Worm (Caenorhabditis elegans) whole organism, young adult: ENCODE measurements around the gene pigk-1.
A peak's percentile ranks its signal among the peaks of the same experiment; 100 is the strongest.

Source experiments
- C17E4.6 ChIP-seq: fragments of 200-800 bp; sonication (Bioruptor generic); IDR thresholded peaks from 2 replicates; pipeline ENCODE4 v1.3.6; 2022; ENCODE audit warnings: missing genetic modification reagents, missing genetic modification characterization, missing compliant biosample characterization
- Y95B8A.8 ChIP-seq: fragments of 200-800 bp; sonication (Bioruptor generic); IDR thresholded peaks from 2 replicates; pipeline ENCODE4 v1.3.6; 2022; ENCODE audit warnings: missing genetic modification reagents, missing genetic modification characterization, missing compliant biosample characterization
- ama-1 ChIP-seq, 3 experiments: fragments of 150-350 bp in 1 of 3; sonication (generic microtip) in 2 of 3; optimal IDR thresholded peaks; 2 replicates each; lab custom pipeline; 2014 to 2018; ENCODE audit warnings: missing biosample characterization in 2 of 3, missing genetic modification characterization in 2 of 3, missing genetic modification reagents in 2 of 3
- attf-5 ChIP-seq: fragments of 200-800 bp; sonication (Bioruptor generic); optimal IDR thresholded peaks from 2 replicates; lab custom pipeline; 2018; ENCODE audit warnings: mild to moderate bottlenecking, missing genetic modification characterization, missing compliant biosample characterization
- ceh-79 ChIP-seq: sonication (generic microtip); optimal IDR thresholded peaks from 2 replicates; lab custom pipeline; 2017; ENCODE audit warnings: mild to moderate bottlenecking, missing genetic modification characterization, missing compliant biosample characterization
- lsl-1 ChIP-seq: fragments of 200-800 bp; sonication (Bioruptor generic); optimal IDR thresholded peaks from 2 replicates; lab custom pipeline; 2018; ENCODE audit warnings: mild to moderate bottlenecking, missing genetic modification characterization, moderate library complexity, missing compliant biosample characterization
- madf-3 ChIP-seq: fragments of 200-800 bp; sonication (Bioruptor generic); IDR thresholded peaks from 2 replicates; pipeline ENCODE4 v1.3.6; 2022; ENCODE audit warnings: missing genetic modification reagents, missing genetic modification characterization, missing compliant biosample characterization
- mxl-1 ChIP-seq: sonication (generic microtip); optimal IDR thresholded peaks from 2 replicates; lab custom pipeline; 2016; ENCODE audit warnings: missing genetic modification characterization, missing compliant biosample characterization
- pbrm-1 ChIP-seq: fragments of 200-800 bp; sonication (Bioruptor generic); IDR thresholded peaks from 2 replicates; pipeline ENCODE4 v1.3.6; 2022; ENCODE audit warnings: missing genetic modification reagents, missing genetic modification characterization, missing compliant biosample characterization
- snpc-1.3 ChIP-seq: sonication (generic microtip); optimal IDR thresholded peaks from 2 replicates; lab custom pipeline; 2017; ENCODE audit warnings: missing genetic modification characterization, mild to moderate bottlenecking, missing compliant biosample characterization, antibody characterized with exemption, moderate library complexity, missing genotype, missing genetic modification reagents; ENCODE audit not compliant: insufficient read depth
- snpc-4 ChIP-seq, 5 experiments: fragments of 150-350 bp in 1 of 5; sonication (generic microtip) in 4 of 5; optimal IDR thresholded peaks; 2 replicates each; lab custom pipeline; 2014 to 2018; ENCODE audit warnings: missing genetic modification characterization in 5 of 5, missing biosample characterization in 3 of 5, antibody characterized with exemption in 2 of 5, mild to moderate bottlenecking in 2 of 5, missing compliant biosample characterization in 2 of 5, missing genotype in 2 of 5, moderate library complexity in 2 of 5, missing genetic modification reagents in 1 of 5
- tbp1 ChIP-seq: fragments of 200-800 bp; sonication (Bioruptor generic); optimal IDR thresholded peaks from 2 replicates; lab custom pipeline; 2018; ENCODE audit warnings: mild to moderate bottlenecking, missing genetic modification characterization, missing compliant biosample characterization
- ztf-3 ChIP-seq: fragments of 200-800 bp; sonication (Bioruptor generic); optimal IDR thresholded peaks from 2 replicates; lab custom pipeline; 2018; ENCODE audit warnings: mild to moderate bottlenecking, missing genetic modification characterization, missing compliant biosample characterization

DNA sequence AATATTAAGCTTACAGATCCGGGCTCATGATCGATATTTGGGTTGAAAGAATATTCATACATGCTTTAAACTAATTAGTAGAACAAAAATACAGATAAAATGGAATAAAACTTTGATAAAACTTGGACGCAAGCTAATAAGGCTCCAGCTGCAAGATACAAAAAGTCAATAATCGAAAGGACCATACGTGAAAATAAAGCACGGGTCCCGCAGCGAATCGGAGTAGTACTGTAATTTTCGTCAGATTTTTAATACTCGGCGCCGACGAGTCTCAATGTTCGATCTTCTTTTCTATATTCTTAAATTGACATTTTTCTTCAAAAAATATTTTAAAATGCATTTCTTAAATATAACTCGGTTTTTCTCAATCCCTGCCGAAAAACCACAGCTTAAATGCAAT is 14.9 kb upstream of the pigk-1 start, which contains the start of gene spo-11:
- TF ChIP-seq madf-3 (GFP tag; lab: Robert Waterston, UW) (no peak), ztf-3 (GFP tag; lab: Kevin White, UChicago) (no peak), C17E4.6 (GFP tag; lab: Robert Waterston, UW) (no peak), mxl-1 (tag; lab: Kevin White, UChicago) (no peak), Y95B8A.8 (GFP tag; lab: Robert Waterston, UW) (no peak), lsl-1 (GFP tag; lab: Kevin White, UChicago) (peak; percentile 94), snpc-4 (GFP tag; optimal IDR thresholded peaks at IDR 0.05; lab: Kevin White, UChicago) (no peak), snpc-4 (tag; optimal IDR thresholded peaks at IDR 0.05; lab: Kevin White, UChicago) (no peak), ama-1 (optimal IDR thresholded peaks at IDR 0.05; lab: Kevin White, UChicago) (no peak), ama-1 (GFP tag; optimal IDR thresholded peaks at IDR 0.05; lab: Kevin White, UChicago) (no peak), pbrm-1 (no peak), ceh-79 (tag; lab: Kevin White, UChicago) (no peak), attf-5 (GFP tag; lab: Kevin White, UChicago) (no peak), snpc-1.3 (tag; lab: Kevin White, UChicago) (no peak), tbp1 (GFP tag; lab: Kevin White, UChicago) (no peak)
